Worm (Caenorhabditis elegans) whole organism, midembryonic: Measurements from ENCODE around the gene srj-7.

Experiments used
- T22C8.4 ChIP-seq: fragments of 200-800 bp; sonication (Bioruptor generic); IDR thresholded peaks from 2 replicates; pipeline ENCODE4 v1.3.6; 2022; ENCODE audit warnings: missing genetic modification characterization, missing compliant biosample characterization
- cog-1 ChIP-seq: sonication (generic microtip); optimal IDR thresholded peaks from 2 replicates; lab custom pipeline; 2016; ENCODE audit warnings: missing genetic modification characterization, missing compliant biosample characterization
- ztf-23 ChIP-seq: fragments of 200-800 bp; sonication (Bioruptor generic); IDR thresholded peaks from 2 replicates; pipeline ENCODE4 v1.3.6; 2022; ENCODE audit warnings: missing genetic modification reagents, missing genetic modification characterization, missing compliant biosample characterization

- TF ChIP-seq T22C8.4 (GFP tag; lab: Robert Waterston, UW) (no peak), cog-1 (tag; lab: Kevin White, UChicago) (no peak), ztf-23 (GFP tag; lab: Robert Waterston, UW) (no peak)
Measured at ce11 chrV:3242984-3243383, 1.8 kb upstream of the srj-7 start, which contains the start of gene gst-23.
